Fruit fly (Drosophila melanogaster): ENCODE measurements around the gene Osi13.

Gene Osi13

dm6 chr3R:6294046-6294445, 2.5 kb downstream of the Osi13 start:
- TF ChIP-seq sd (tag; optimal IDR thresholded peaks at IDR 0.05) (peak; percentile 44), crol (GFP tag; IDR thresholded peaks at IDR 0.05) (peak; percentile 57; the same call in 1 of the 2 replicates), CoRest (tag; optimal IDR thresholded peaks at IDR 0.05) (no peak), ATbp (GFP tag; optimal IDR thresholded peaks at IDR 0.05) (no peak), Blimp-1 (GFP tag; optimal IDR thresholded peaks at IDR 0.05) (peak; percentile 86), her (GFP tag; optimal IDR thresholded peaks at IDR 0.05) (no peak), CG11560 (tag; IDR thresholded peaks at IDR 0.05) (0 out of 3 replicates have a peak, but pooled peaks have one; percentile 7), CG18599 (GFP tag; optimal IDR thresholded peaks at IDR 0.05) (no peak), ab (GFP tag; optimal IDR thresholded peaks at IDR 0.05) (no peak), grn (GFP tag; optimal IDR thresholded peaks at IDR 0.05) (peak; percentile 74), yki (optimal IDR thresholded peaks at IDR 0.05) (no peak), CG16815 (GFP tag; optimal IDR thresholded peaks at IDR 0.05) (no peak), kni (GFP tag; optimal IDR thresholded peaks at IDR 0.05) (peak; percentile 57), Sry-δ (GFP tag; optimal IDR thresholded peaks at IDR 0.05) (no peak)

- TF ChIP-seq CG1647 (GFP tag; optimal IDR thresholded peaks at IDR 0.05): no peak
- no peak for TF ChIP-seq trem (tag; optimal IDR thresholded peaks at IDR 0.05)
- TF ChIP-seq CG14667 (GFP tag; IDR thresholded peaks at IDR 0.05): no peak
- no peak for TF ChIP-seq CG13424 (tag; optimal IDR thresholded peaks at IDR 0.05)
- TF ChIP-seq CG5180 (GFP tag; optimal IDR thresholded peaks at IDR 0.05): no peak
- TF ChIP-seq ci (GFP tag; IDR thresholded peaks at IDR 0.05): peak; percentile 47; the same call in 1 of the 3 replicates
- TF ChIP-seq hkb (optimal IDR thresholded peaks at IDR 0.05): no peak
- no peak for TF ChIP-seq hkb (GFP tag; IDR thresholded peaks at IDR 0.05)
- TF ChIP-seq abd-A (tag; optimal IDR thresholded peaks at IDR 0.05): peak; percentile 16
- TF ChIP-seq CG9817 (tag; optimal IDR thresholded peaks at IDR 0.05): no peak
- TF ChIP-seq gce (GFP tag; IDR thresholded peaks at IDR 0.05): no peak
- no peak for TF ChIP-seq CG10979 (tag; optimal IDR thresholded peaks at IDR 0.05)
- TF ChIP-seq MBD-R2 (GFP tag; IDR thresholded peaks at IDR 0.05): no peak
- peak; percentile 53 for TF ChIP-seq CG11504 (tag; optimal IDR thresholded peaks at IDR 0.05)
- no peak for TF ChIP-seq jing (GFP tag; optimal IDR thresholded peaks at IDR 0.05)
- no peak for TF ChIP-seq crp (GFP tag; optimal IDR thresholded peaks at IDR 0.05)
- no peak for TF ChIP-seq CG12744 (GFP tag; optimal IDR thresholded peaks at IDR 0.05)
- TF ChIP-seq HmgZ (tag; optimal IDR thresholded peaks at IDR 0.05): no peak
- TF ChIP-seq dmrt11E (tag; optimal IDR thresholded peaks at IDR 0.05): no peak
- TF ChIP-seq NFAT (GFP tag; IDR thresholded peaks at IDR 0.05): no peak
- TF ChIP-seq chn (GFP tag; optimal IDR thresholded peaks at IDR 0.05): no peak
- no peak for TF ChIP-seq corto (GFP tag; optimal IDR thresholded peaks at IDR 0.05)
- TF ChIP-seq CG8281 (tag; optimal IDR thresholded peaks at IDR 0.05): no peak
- no peak for TF ChIP-seq Tbp (GFP tag; optimal IDR thresholded peaks at IDR 0.05)
- TF ChIP-seq CG31365 (tag; optimal IDR thresholded peaks at IDR 0.05): no peak
- no peak for TF ChIP-seq Gug (GFP tag; IDR thresholded peaks at IDR 0.05)
- no peak for TF ChIP-seq Camta (GFP tag; optimal IDR thresholded peaks at IDR 0.05)
- TF ChIP-seq yki (optimal IDR thresholded peaks at IDR 0.05): no peak
- peak; percentile 0 for TF ChIP-seq Sox102F (GFP tag; optimal IDR thresholded peaks at IDR 0.05)
- TF ChIP-seq sd (tag; optimal IDR thresholded peaks at IDR 0.05): peak; percentile 72
- TF ChIP-seq Sry-δ (GFP tag; optimal IDR thresholded peaks at IDR 0.05): no peak
- no peak for TF ChIP-seq CG15073 (GFP tag; optimal IDR thresholded peaks at IDR 0.05)
- no peak for TF ChIP-seq lbe (GFP tag; optimal IDR thresholded peaks at IDR 0.05)
- TF ChIP-seq CG5245 (GFP tag; optimal IDR thresholded peaks at IDR 0.05): no peak
- TF ChIP-seq Blimp-1 (GFP tag; optimal IDR thresholded peaks at IDR 0.05): peak; percentile 82
- 0 out of 4 replicates have a peak, but pooled peaks have one; percentile 49 for TF ChIP-seq chinmo (GFP tag; IDR thresholded peaks at IDR 0.05; ENCODE audit: partially characterized antibody)
- TF ChIP-seq sug (tag; optimal IDR thresholded peaks at IDR 0.05): no peak
- TF ChIP-seq esg (GFP tag; conservative IDR thresholded peaks at IDR 0.05): no peak
- no peak for TF ChIP-seq Dad (GFP tag; optimal IDR thresholded peaks at IDR 0.05)
- no peak for TF ChIP-seq CG13894 (tag; optimal IDR thresholded peaks at IDR 0.05)
Measured at dm6 chr3R:6297164-6297563, 5.6 kb downstream of the Osi13 start.

All from whole organism, embryonic.